In genomic region chrX:6050935-6051656, dm6 we compare ENCODE assay signal across 4 fruit fly cellular contexts.
TF ChIP-seq lines count a peak whose summit lies in the region.

No protein-coding gene starts in this region.

- TF ChIP-seq CTCF in whole organism, embryonic (GFP tag; optimal IDR thresholded peaks at IDR 0.05; lab: Kevin White, UChicago) = no peak

TF ChIP-seq in whole organism, adult, 20 proteins besides CTCF, POLR2A, EP300 and RAD21:
- TF ChIP-seq CG33017 (tag; optimal IDR thresholded peaks at IDR 0.05; lab: Kevin White, UChicago) = no peak
- TF ChIP-seq cnc (optimal IDR thresholded peaks at IDR 0.05; lab: Kevin White, UChicago) = no peak
- peak; percentile 100 for TF ChIP-seq tj (GFP tag; optimal IDR thresholded peaks at IDR 0.05; lab: Kevin White, UChicago)
- TF ChIP-seq pad (GFP tag; optimal IDR thresholded peaks at IDR 0.05; lab: Kevin White, UChicago) = no peak

TF ChIP-seq in whole organism, embryonic, 481 proteins besides CTCF, POLR2A, EP300 and RAD21:
- TF ChIP-seq Ets65A (GFP tag; lab: Kevin White, UChicago) (peak; percentile 31), Drgx (GFP tag; IDR thresholded peaks at IDR 0.05; lab: Robert Waterston, UW) (0 out of 2 replicates have a peak, but pooled peaks have one; percentile 7), esg (GFP tag; conservative IDR thresholded peaks at IDR 0.05; lab: Robert Waterston, UW) (no peak)

TF ChIP-seq in whole organism, prepupa, 60 proteins besides CTCF, POLR2A, EP300 and RAD21:
- TF ChIP-seq Sox14 (GFP tag; optimal IDR thresholded peaks at IDR 0.05; lab: Kevin White, UChicago) (no peak), fkh (GFP tag; optimal IDR thresholded peaks at IDR 0.05; lab: Kevin White, UChicago) (no peak), CG4318 (GFP tag; optimal IDR thresholded peaks at IDR 0.05; lab: Kevin White, UChicago) (no peak), Sox15 (GFP tag; optimal IDR thresholded peaks at IDR 0.05; lab: Kevin White, UChicago) (no peak), CG32006 (GFP tag; optimal IDR thresholded peaks at IDR 0.05; lab: Kevin White, UChicago) (peak; percentile 37), dsx (GFP tag; optimal IDR thresholded peaks at IDR 0.05; lab: Kevin White, UChicago; ENCODE audit: poor library complexity, severe bottlenecking) (no peak), CG15336 (GFP tag; IDR thresholded peaks at IDR 0.05; lab: Robert Waterston, UW) (peak; percentile 66; the same call in 1 of the 2 replicates), CG11294 (GFP tag; IDR thresholded peaks at IDR 0.05; lab: Robert Waterston, UW) (no peak), pdm3 (GFP tag; optimal IDR thresholded peaks at IDR 0.05; lab: Kevin White, UChicago) (peak; percentile 9), cyc (GFP tag; optimal IDR thresholded peaks at IDR 0.05; lab: Kevin White, UChicago) (no peak), CG7368 (GFP tag; optimal IDR thresholded peaks at IDR 0.05; lab: Kevin White, UChicago) (no peak), CG3919 (GFP tag; optimal IDR thresholded peaks at IDR 0.05; lab: Kevin White, UChicago) (no peak), Blimp-1 (GFP tag; optimal IDR thresholded peaks at IDR 0.05; lab: Kevin White, UChicago) (no peak), vri (GFP tag; optimal IDR thresholded peaks at IDR 0.05; lab: Kevin White, UChicago) (no peak), CG34406 (GFP tag; optimal IDR thresholded peaks at IDR 0.05; lab: Kevin White, UChicago) (no peak), eg (GFP tag; IDR thresholded peaks at IDR 0.05; lab: Robert Waterston, UW) (peak; percentile 53; the same call in 2 of the 3 replicates), CG6792 (GFP tag; optimal IDR thresholded peaks at IDR 0.05; lab: Kevin White, UChicago) (no peak), Smox (GFP tag; optimal IDR thresholded peaks at IDR 0.05; lab: Kevin White, UChicago) (no peak), CG11762 (GFP tag; optimal IDR thresholded peaks at IDR 0.05; lab: Kevin White, UChicago; ENCODE audit: insufficient read depth) (no peak), Eip75B (GFP tag; optimal IDR thresholded peaks at IDR 0.05; lab: Kevin White, UChicago) (no peak), OdsH (GFP tag; optimal IDR thresholded peaks at IDR 0.05; lab: Kevin White, UChicago) (peak; percentile 4), Ets96B (tag; optimal IDR thresholded peaks at IDR 0.05; lab: Kevin White, UChicago) (peak; percentile 0), svp (GFP tag; lab: Kevin White, UChicago) (peak; percentile 1)

TF ChIP-seq in whole organism, pupa, 21 proteins besides CTCF, POLR2A, EP300 and RAD21:
- peak; percentile 21 for TF ChIP-seq D1 (tag; optimal IDR thresholded peaks at IDR 0.05; lab: Kevin White, UChicago)
- peak; percentile 7 for TF ChIP-seq CG17806 (tag; optimal IDR thresholded peaks at IDR 0.05; lab: Kevin White, UChicago)
- peak; percentile 9 for TF ChIP-seq CG8301 (tag; optimal IDR thresholded peaks at IDR 0.05; lab: Kevin White, UChicago)
- no peak for TF ChIP-seq EcR (GFP tag; optimal IDR thresholded peaks at IDR 0.05; lab: Kevin White, UChicago)
- TF ChIP-seq CG12605 (GFP tag; IDR thresholded peaks at IDR 0.05; lab: Robert Waterston, UW) = no peak
- no peak for TF ChIP-seq CG10348 (GFP tag; IDR thresholded peaks at IDR 0.05; lab: Robert Waterston, UW)
- TF ChIP-seq Snoo (tag; optimal IDR thresholded peaks at IDR 0.05; lab: Kevin White, UChicago) = no peak
- no peak for TF ChIP-seq fd96Ca (GFP tag; IDR thresholded peaks at IDR 0.05; lab: Robert Waterston, UW)
- no peak for TF ChIP-seq CG32121 (GFP tag; IDR thresholded peaks at IDR 0.05; lab: Robert Waterston, UW)
- peak; percentile 53 for TF ChIP-seq CG14655 (GFP tag; optimal IDR thresholded peaks at IDR 0.05; lab: Kevin White, UChicago)
- 0 out of 2 replicates have a peak, but pooled peaks have one; percentile 8 for TF ChIP-seq Ets98B (GFP tag; IDR thresholded peaks at IDR 0.05; lab: Robert Waterston, UW)
- TF ChIP-seq CG15710 (tag; optimal IDR thresholded peaks at IDR 0.05; lab: Kevin White, UChicago) = no peak
- TF ChIP-seq CG8159 (tag; optimal IDR thresholded peaks at IDR 0.05; lab: Kevin White, UChicago) = no peak
- no peak for TF ChIP-seq gl (tag; optimal IDR thresholded peaks at IDR 0.05; lab: Kevin White, UChicago)
- TF ChIP-seq CG34367 (tag; optimal IDR thresholded peaks at IDR 0.05; lab: Kevin White, UChicago) = no peak
- TF ChIP-seq Pif1A (GFP tag; optimal IDR thresholded peaks at IDR 0.05; lab: Kevin White, UChicago) = no peak
- TF ChIP-seq CG13204 (GFP tag; optimal IDR thresholded peaks at IDR 0.05; lab: Kevin White, UChicago) = peak; percentile 20
- TF ChIP-seq Pif1B (GFP tag; optimal IDR thresholded peaks at IDR 0.05; lab: Kevin White, UChicago) = no peak
- TF ChIP-seq CG9948 (tag; optimal IDR thresholded peaks at IDR 0.05; lab: Kevin White, UChicago) = peak; percentile 11
- no peak for TF ChIP-seq rn (GFP tag; IDR thresholded peaks at IDR 0.05; lab: Robert Waterston, UW)
- TF ChIP-seq CG4496 (GFP tag; IDR thresholded peaks at IDR 0.05; lab: Robert Waterston, UW) = peak; percentile 42; the same call in 1 of the 3 replicates
